Fruit fly (Drosophila melanogaster) whole organism, embryonic: ENCODE data around the gene Tango2.

Experiments
- Adf1 ChIP-seq: fragments of 200-800 bp; sonication (Bioruptor generic); IDR thresholded peaks from 2 replicates; pipeline ENCODE4 v1.3.6; 2022; ENCODE audit warnings: missing biosample characterization, missing genetic modification characterization
- CG10543 ChIP-seq: fragments of 200-800 bp; sonication (Bioruptor generic); optimal IDR thresholded peaks from 3 replicates; lab custom pipeline; 2017; ENCODE audit warnings: missing biosample characterization, mild to moderate bottlenecking, missing genetic modification characterization, moderate library complexity
- CG10979 ChIP-seq: fragments of 200-800 bp; sonication (Bioruptor generic); optimal IDR thresholded peaks from 2 replicates; lab custom pipeline; 2018; ENCODE audit warnings: missing biosample characterization, mild to moderate bottlenecking, missing genetic modification characterization, moderate library complexity
- CG12071 ChIP-seq: fragments of 200-800 bp; sonication (Bioruptor generic); optimal IDR thresholded peaks from 3 replicates; lab custom pipeline; 2018; ENCODE audit warnings: missing biosample characterization, mild to moderate bottlenecking, missing genetic modification characterization
- CG12391 ChIP-seq: fragments of 200-800 bp; sonication (Bioruptor generic); optimal IDR thresholded peaks from 3 replicates; lab custom pipeline; 2018; ENCODE audit warnings: missing biosample characterization, mild to moderate bottlenecking, missing genetic modification characterization, moderate library complexity
- CG12659 ChIP-seq: fragments of 200-800 bp; sonication (Bioruptor generic); optimal IDR thresholded peaks from 3 replicates; lab custom pipeline; 2017; ENCODE audit warnings: mild to moderate bottlenecking, missing biosample characterization, missing genetic modification reagents, missing genetic modification characterization
- CG13287 ChIP-seq: fragments of 200-800 bp; sonication (Bioruptor generic); IDR thresholded peaks from 2 replicates; pipeline ENCODE4 v1.3.6; 2022; ENCODE audit warnings: missing biosample characterization, missing genetic modification characterization; ENCODE audit not compliant: partially characterized antibody
- CG13775 ChIP-seq: fragments of 200-800 bp; sonication (Bioruptor generic); optimal IDR thresholded peaks from 3 replicates; lab custom pipeline; 2017; ENCODE audit warnings: missing biosample characterization, mild to moderate bottlenecking, missing genetic modification characterization
- CG14050 ChIP-seq: fragments of 200-800 bp; sonication (Bioruptor generic); IDR thresholded peaks from 3 replicates; pipeline ENCODE4 v1.3.6; 2022; ENCODE audit warnings: missing biosample characterization, missing genetic modification characterization
- CG14441 ChIP-seq: fragments of 200-800 bp; sonication (Bioruptor generic); IDR thresholded peaks from 2 replicates; pipeline ENCODE4 v1.3.6; 2022; ENCODE audit warnings: missing biosample characterization, missing genetic modification characterization
- CG1529 ChIP-seq: fragments of 200-800 bp; sonication (Bioruptor generic); optimal IDR thresholded peaks from 3 replicates; lab custom pipeline; 2018; ENCODE audit warnings: missing biosample characterization, missing genetic modification characterization
- CG15514 ChIP-seq: fragments of 200-800 bp; sonication (Bioruptor generic); optimal IDR thresholded peaks from 3 replicates; lab custom pipeline; 2017; ENCODE audit warnings: missing biosample characterization, missing genetic modification characterization, mild to moderate bottlenecking, moderate library complexity, missing genetic modification reagents
- CG17612 ChIP-seq: fragments of 200-800 bp; sonication (Bioruptor generic); IDR thresholded peaks from 2 replicates; pipeline ENCODE4 v1.3.6; 2022; ENCODE audit warnings: missing biosample characterization, missing genetic modification characterization
- CG18764 ChIP-seq: fragments of 200-800 bp; sonication (Bioruptor generic); optimal IDR thresholded peaks from 3 replicates; lab custom pipeline; 2016; ENCODE audit warnings: missing biosample characterization, missing genetic modification characterization
- CG3163 ChIP-seq: fragments of 200-800 bp; sonication (Bioruptor generic); optimal IDR thresholded peaks from 3 replicates; lab custom pipeline; 2016; ENCODE audit warnings: missing biosample characterization, missing genetic modification characterization
- CG32532 ChIP-seq: fragments of 200-800 bp; sonication (Bioruptor generic); IDR thresholded peaks from 2 replicates; pipeline ENCODE4 v1.3.6; 2022; ENCODE audit warnings: missing biosample characterization, missing genetic modification characterization
- CG3847 ChIP-seq: fragments of 200-800 bp; sonication (Bioruptor generic); IDR thresholded peaks from 2 replicates; pipeline ENCODE4 v1.3.6; 2022; ENCODE audit warnings: missing biosample characterization, missing genetic modification characterization
- CG6272 ChIP-seq: fragments of 200-800 bp; sonication (Bioruptor generic); IDR thresholded peaks from 2 replicates; pipeline ENCODE4 v1.3.6; 2022; ENCODE audit warnings: missing biosample characterization, missing genetic modification characterization
- CG7745 ChIP-seq: fragments of 200-800 bp; sonication (Bioruptor generic); optimal IDR thresholded peaks from 2 replicates; lab custom pipeline; 2018; ENCODE audit warnings: missing biosample characterization, mild to moderate bottlenecking, missing genetic modification characterization, moderate library complexity
- CG8478 ChIP-seq: fragments of >200 bp; optimal IDR thresholded peaks from 2 replicates; lab custom pipeline; 2018
- Dll ChIP-seq: fragments of 200-800 bp; sonication (Bioruptor generic); IDR thresholded peaks from 4 replicates; pipeline ENCODE4 v1.3.6; 2022; ENCODE audit warnings: missing biosample characterization, missing genetic modification characterization; ENCODE audit not compliant: partially characterized antibody
- Doc2 ChIP-seq: fragments of 200-800 bp; sonication (Bioruptor generic); IDR thresholded peaks from 2 replicates; pipeline ENCODE4 v1.3.6; 2022; ENCODE audit warnings: missing biosample characterization, missing genetic modification characterization
- H2.0 ChIP-seq: fragments of 200-800 bp; sonication (Bioruptor generic); IDR thresholded peaks from 2 replicates; pipeline ENCODE4 v1.3.6; 2022; ENCODE audit warnings: missing biosample characterization, missing genetic modification characterization
- HLH54F ChIP-seq: fragments of 200-800 bp; sonication (Bioruptor generic); optimal IDR thresholded peaks from 3 replicates; lab custom pipeline; 2016; ENCODE audit warnings: missing biosample characterization, missing genetic modification characterization
- HLHmδ ChIP-seq: fragments of 200-800 bp; sonication (Bioruptor generic); optimal IDR thresholded peaks from 2 replicates; lab custom pipeline; 2018; ENCODE audit warnings: missing biosample characterization, mild to moderate bottlenecking, missing genetic modification characterization, moderate library complexity
- Hey ChIP-seq: fragments of 200-800 bp; sonication (Bioruptor generic); optimal IDR thresholded peaks from 3 replicates; lab custom pipeline; 2018; ENCODE audit warnings: missing biosample characterization, mild to moderate bottlenecking, missing genetic modification characterization
- HmgZ ChIP-seq: fragments of 200-800 bp; sonication (Bioruptor generic); optimal IDR thresholded peaks from 2 replicates; lab custom pipeline; 2018; ENCODE audit warnings: missing biosample characterization, mild to moderate bottlenecking, missing genetic modification characterization
- Hsf ChIP-seq: fragments of 200-800 bp; sonication (Bioruptor generic); optimal IDR thresholded peaks from 3 replicates; lab custom pipeline; 2016; ENCODE audit warnings: missing biosample characterization, missing genetic modification characterization
- Jarid2 ChIP-seq: fragments of 200-800 bp; sonication (Bioruptor generic); optimal IDR thresholded peaks from 3 replicates; lab custom pipeline; 2017; ENCODE audit warnings: mild to moderate bottlenecking, missing biosample characterization, missing genetic modification reagents, missing genetic modification characterization
- NFAT ChIP-seq: fragments of 200-800 bp; sonication (Bioruptor generic); IDR thresholded peaks from 2 replicates; pipeline ENCODE4 v1.3.6; 2022; ENCODE audit warnings: missing biosample characterization, missing genetic modification characterization
- Ptx1 ChIP-seq: fragments of 200-800 bp; sonication (Bioruptor generic); IDR thresholded peaks from 2 replicates; pipeline ENCODE4 v1.3.6; 2022; ENCODE audit warnings: missing biosample characterization, missing genetic modification characterization
- Ravus ChIP-seq: fragments of 200-800 bp; sonication (Bioruptor generic); IDR thresholded peaks from 2 replicates; pipeline ENCODE4 v1.3.6; 2022; ENCODE audit warnings: missing biosample characterization, missing genetic modification characterization
- Rfx ChIP-seq: fragments of 200-800 bp; sonication (Bioruptor generic); IDR thresholded peaks from 2 replicates; pipeline ENCODE4 v1.3.6; 2022; ENCODE audit warnings: missing biosample characterization, missing genetic modification characterization
- Side ChIP-seq: fragments of 200-800 bp; sonication (Bioruptor generic); optimal IDR thresholded peaks from 2 replicates; lab custom pipeline; 2016; ENCODE audit warnings: missing biosample characterization, missing genetic modification characterization
- Sox102F ChIP-seq: fragments of 200-800 bp; sonication (Bioruptor generic); optimal IDR thresholded peaks from 2 replicates; lab custom pipeline; 2018; ENCODE audit warnings: missing biosample characterization, mild to moderate bottlenecking, missing genetic modification characterization, moderate library complexity
- TFAM ChIP-seq: fragments of 200-800 bp; sonication (Bioruptor generic); optimal IDR thresholded peaks from 2 replicates; lab custom pipeline; 2017; ENCODE audit warnings: missing biosample characterization, missing genetic modification characterization, inconsistent platforms
- Xrp1 ChIP-seq: fragments of 200-800 bp; sonication (Bioruptor generic); IDR thresholded peaks from 2 replicates; pipeline ENCODE4 v1.3.6; 2022; ENCODE audit warnings: missing biosample characterization, missing genetic modification characterization
- cad ChIP-seq: fragments of >200 bp; optimal IDR thresholded peaks from 2 replicates; lab custom pipeline; 2017; ENCODE audit warnings: missing biosample characterization, missing genetic modification characterization
- crp ChIP-seq, 2 experiments: fragments of 200-800 bp; sonication (Bioruptor generic); optimal IDR thresholded peaks; 2 replicates in 1 of 2; 3 replicates in 1 of 2; lab custom pipeline; 2017; ENCODE audit warnings: missing biosample characterization in 2 of 2, missing genetic modification characterization in 2 of 2, mild to moderate bottlenecking in 1 of 2, moderate library complexity in 1 of 2
- dm ChIP-seq: fragments of 200-800 bp; sonication (Bioruptor generic); optimal IDR thresholded peaks from 3 replicates; lab custom pipeline; 2016; ENCODE audit warnings: missing biosample characterization, missing genetic modification characterization
- ems ChIP-seq: fragments of 200-800 bp; sonication (Bioruptor generic); optimal IDR thresholded peaks from 3 replicates; lab custom pipeline; 2016; ENCODE audit warnings: missing biosample characterization, missing genetic modification characterization
- fd3F ChIP-seq: fragments of 200-800 bp; sonication (Bioruptor generic); optimal IDR thresholded peaks from 2 replicates; lab custom pipeline; 2018; ENCODE audit warnings: missing biosample characterization, mild to moderate bottlenecking, missing genetic modification characterization, moderate library complexity
- fu2 ChIP-seq: fragments of 200-800 bp; sonication (Bioruptor generic); optimal IDR thresholded peaks from 2 replicates; lab custom pipeline; 2016; ENCODE audit warnings: missing biosample characterization, missing genetic modification characterization
- nerfin-1 ChIP-seq: fragments of 200-800 bp; sonication (Bioruptor generic); optimal IDR thresholded peaks from 3 replicates; lab custom pipeline; 2019; ENCODE audit warnings: missing biosample characterization, mild to moderate bottlenecking, missing genetic modification characterization, moderate library complexity
- nerfin-2 ChIP-seq: fragments of 200-800 bp; sonication (Bioruptor generic); IDR thresholded peaks from 2 replicates; pipeline ENCODE4 v1.3.6; 2022; ENCODE audit warnings: missing biosample characterization, missing genetic modification characterization; ENCODE audit not compliant: partially characterized antibody
- p53 ChIP-seq: fragments of 200-800 bp; sonication (Bioruptor generic); optimal IDR thresholded peaks from 2 replicates; lab custom pipeline; 2016; ENCODE audit warnings: missing biosample characterization, missing genetic modification characterization
- pb ChIP-seq: fragments of 200-800 bp; sonication (Bioruptor generic); optimal IDR thresholded peaks from 3 replicates; lab custom pipeline; 2016; ENCODE audit warnings: missing biosample characterization, missing genetic modification characterization
- peb ChIP-seq: fragments of 200-800 bp; sonication (Bioruptor generic); IDR thresholded peaks from 2 replicates; pipeline ENCODE4 v1.3.6; 2022; ENCODE audit warnings: missing biosample characterization, missing genetic modification characterization
- ranshi ChIP-seq: fragments of 200-800 bp; sonication (Bioruptor generic); IDR thresholded peaks from 2 replicates; pipeline ENCODE4 v1.3.6; 2022; ENCODE audit warnings: missing biosample characterization, missing genetic modification characterization
- tgo ChIP-seq: fragments of 200-800 bp; sonication (Bioruptor generic); IDR thresholded peaks from 3 replicates; pipeline ENCODE4 v1.3.6; 2022; ENCODE audit warnings: missing biosample characterization, missing genetic modification characterization
- trh ChIP-seq: fragments of 200-800 bp; sonication (Bioruptor generic); optimal IDR thresholded peaks from 2 replicates; lab custom pipeline; 2016; ENCODE audit warnings: missing biosample characterization, missing genetic modification characterization
- usp ChIP-seq: fragments of >200 bp; optimal IDR thresholded peaks from 2 replicates; lab custom pipeline; 2017; ENCODE audit warnings: missing biosample characterization, missing genetic modification characterization

The Tango2 gene

DNA sequence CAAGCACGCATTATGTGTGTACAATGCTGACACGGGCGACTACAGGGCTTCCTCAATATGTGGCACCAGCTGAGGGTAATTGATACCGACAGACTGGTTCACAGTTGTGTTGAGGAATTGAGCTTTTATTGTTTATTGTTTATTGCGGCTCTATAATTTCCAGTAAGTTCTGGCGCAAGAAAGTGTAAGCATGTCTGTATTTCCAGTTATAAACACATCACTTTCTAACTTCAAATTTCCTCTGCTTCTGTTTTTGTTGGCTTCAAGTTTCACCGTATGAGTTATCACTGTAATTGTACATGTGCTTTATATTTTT, 9.7 kb downstream of the Tango2 start (continued):
- TF ChIP-seq cad (GFP tag; lab: Kevin White, UChicago) = no peak
- no peak for TF ChIP-seq Dll (GFP tag; lab: Robert Waterston, UW)
- peak; percentile 4 for TF ChIP-seq HLHmδ (GFP tag; lab: Kevin White, UChicago)
- TF ChIP-seq CG32532 (GFP tag; lab: Robert Waterston, UW) = peak; percentile 85
- peak; percentile 62 for TF ChIP-seq CG10979
- peak; percentile 83 for TF ChIP-seq CG10543 (GFP tag; lab: Kevin White, UChicago)
- TF ChIP-seq CG12659 (GFP tag; lab: Kevin White, UChicago) = peak; percentile 73
- peak; percentile 60 for TF ChIP-seq CG18764 (GFP tag; lab: Kevin White, UChicago)
- TF ChIP-seq Ptx1 (GFP tag; lab: Robert Waterston, UW) = peak; percentile 82
- no peak for TF ChIP-seq TFAM
- peak; percentile 61 for TF ChIP-seq Hey
- TF ChIP-seq CG12391 (tag; lab: Kevin White, UChicago) = peak; percentile 74
- TF ChIP-seq Jarid2 (GFP tag; lab: Kevin White, UChicago) = peak; percentile 31
- peak; percentile 93 for TF ChIP-seq NFAT (GFP tag; lab: Robert Waterston, UW)
- TF ChIP-seq CG13775 (GFP tag; lab: Kevin White, UChicago) = peak; percentile 55
- peak; percentile 65 for TF ChIP-seq CG3163 (GFP tag; lab: Kevin White, UChicago)
- TF ChIP-seq Ravus (GFP tag; lab: Robert Waterston, UW) = no peak
- peak in 1 of 2 experiments; percentile 23 for TF ChIP-seq crp (GFP tag; optimal IDR thresholded peaks at IDR 0.05; lab: Kevin White, UChicago)
- peak; percentile 72 for TF ChIP-seq Sox102F (GFP tag; lab: Kevin White, UChicago)
- peak; percentile 63 for TF ChIP-seq CG6272
- TF ChIP-seq Adf1 (GFP tag; lab: Robert Waterston, UW) = peak; percentile 47
- TF ChIP-seq nerfin-1 (tag; lab: Kevin White, UChicago) = peak; percentile 53
- TF ChIP-seq pb (GFP tag; lab: Kevin White, UChicago) = peak; percentile 66
- TF ChIP-seq CG3847 (GFP tag; lab: Robert Waterston, UW) = peak; percentile 80
- TF ChIP-seq fu2 (GFP tag; lab: Kevin White, UChicago) = peak; percentile 72
- peak; percentile 79 for TF ChIP-seq Xrp1 (GFP tag; lab: Robert Waterston, UW)
- peak; percentile 71 for TF ChIP-seq ems (GFP tag; lab: Kevin White, UChicago)
- peak; percentile 60 for TF ChIP-seq CG12071
- TF ChIP-seq nerfin-2 (GFP tag; lab: Robert Waterston, UW) = no peak
- TF ChIP-seq HLH54F = peak; percentile 80
- peak; percentile 49 for TF ChIP-seq CG1529
- TF ChIP-seq CG7745 (tag; lab: Kevin White, UChicago) = no peak
- TF ChIP-seq CG8478 (lab: Kevin White, UChicago) = no peak
- no peak for TF ChIP-seq trh (GFP tag; lab: Kevin White, UChicago)
- peak; percentile 77 for TF ChIP-seq Side (GFP tag; lab: Kevin White, UChicago)
- peak; percentile 81 for TF ChIP-seq tgo (GFP tag; lab: Robert Waterston, UW)
- peak; percentile 72 for TF ChIP-seq fd3F (GFP tag; lab: Kevin White, UChicago)
- peak; percentile 69 for TF ChIP-seq CG15514 (GFP tag; lab: Kevin White, UChicago)
- TF ChIP-seq usp (GFP tag; lab: Kevin White, UChicago) = no peak
- TF ChIP-seq CG13287 = peak; percentile 22; the same call in 1 of the 2 replicates
- TF ChIP-seq CG17612 (GFP tag; lab: Robert Waterston, UW) = 0 out of 2 replicates have a peak, but pooled peaks have one; percentile 22
- TF ChIP-seq H2.0 (GFP tag; lab: Robert Waterston, UW) = peak; percentile 39; the same call in 1 of the 2 replicates
- peak; percentile 91 for TF ChIP-seq Rfx (GFP tag; lab: Robert Waterston, UW)
- TF ChIP-seq CG14441 (GFP tag; lab: Robert Waterston, UW) = peak; percentile 74
- TF ChIP-seq dm = peak; percentile 80
- TF ChIP-seq Doc2 = peak; percentile 54
- TF ChIP-seq peb (GFP tag; lab: Robert Waterston, UW) = peak; percentile 34; the same call in 1 of the 2 replicates
- TF ChIP-seq Hsf (GFP tag; lab: Kevin White, UChicago) = peak; percentile 79
- peak; percentile 47 for TF ChIP-seq p53 (GFP tag; lab: Kevin White, UChicago)
- TF ChIP-seq HmgZ (tag; lab: Kevin White, UChicago) = peak; percentile 68
- TF ChIP-seq ranshi (GFP tag; lab: Robert Waterston, UW) = peak; percentile 43; the same call in 1 of the 2 replicates
- peak; percentile 59 for TF ChIP-seq CG14050 (GFP tag; lab: Robert Waterston, UW)
